Worm (Caenorhabditis elegans): Measurements from ENCODE around the gene C43G2.3.

Gene C43G2.3

ce11 chrIV:6602376-6602775 is 24.4 kb downstream of the C43G2.3 start, which contains the start of gene F15B10.3:
Gene F15B10.3 (plus strand): TSS chrIV:6602676.
- TF ChIP-seq ztf-4 (tag; optimal IDR thresholded peaks at IDR 0.05), result no peak
- no peak for TF ChIP-seq elt-3 (tag; optimal IDR thresholded peaks at IDR 0.05)
- TF ChIP-seq lin-39 (tag; optimal IDR thresholded peaks at IDR 0.05), result no peak
- TF ChIP-seq mbf-1 (tag; optimal IDR thresholded peaks at IDR 0.05), result no peak
- no peak for TF ChIP-seq sma-3 (GFP tag; optimal IDR thresholded peaks at IDR 0.05)
- no peak for TF ChIP-seq unc-39 (tag; optimal IDR thresholded peaks at IDR 0.05)

- TF ChIP-seq ceh-82 (tag; optimal IDR thresholded peaks at IDR 0.05), result no peak
- TF ChIP-seq sma-9 (GFP tag; optimal IDR thresholded peaks at IDR 0.05), result peak; percentile 15
- TF ChIP-seq sma-9 (tag; optimal IDR thresholded peaks at IDR 0.05), result no peak
These were observed 25.5 kb downstream of the C43G2.3 start for ce11 chrIV:6603549-6603948.

ce11 chrIV:6605863-6606262 is 27.8 kb downstream of the C43G2.3 start, which contains the start of gene nstp-2:
Gene nstp-2 (minus strand): TSS chrIV:6606188.
- no peak for TF ChIP-seq nhr-23 (tag; optimal IDR thresholded peaks at IDR 0.05)
- TF ChIP-seq lin-39 (tag; optimal IDR thresholded peaks at IDR 0.05), result no peak
- TF ChIP-seq blmp-1 (tag; optimal IDR thresholded peaks at IDR 0.05; ENCODE audit: insufficient read depth), result no peak
- no peak for TF ChIP-seq C34F6.9 (tag; optimal IDR thresholded peaks at IDR 0.05)
- TF ChIP-seq ZK546.5 (tag; optimal IDR thresholded peaks at IDR 0.05), result no peak
- TF ChIP-seq nhr-129 (tag; optimal IDR thresholded peaks at IDR 0.05), result no peak
- no peak for TF ChIP-seq skn-1 (tag; optimal IDR thresholded peaks at IDR 0.05)
- TF ChIP-seq nhr-25 (tag; optimal IDR thresholded peaks at IDR 0.05), result no peak
- TF ChIP-seq sma-9 (GFP tag; optimal IDR thresholded peaks at IDR 0.05), result no peak
- TF ChIP-seq sma-9 (tag; optimal IDR thresholded peaks at IDR 0.05), result no peak

- TF ChIP-seq ztf-1 (GFP tag; conservative IDR thresholded peaks at IDR 0.05), result no peak
- TF ChIP-seq lsy-2 (tag; optimal IDR thresholded peaks at IDR 0.05), result no peak
- peak; percentile 17 for TF ChIP-seq nhr-25 (tag; optimal IDR thresholded peaks at IDR 0.05)
- TF ChIP-seq sma-9 (GFP tag; optimal IDR thresholded peaks at IDR 0.05), result no peak
- no peak for TF ChIP-seq sma-9 (tag; optimal IDR thresholded peaks at IDR 0.05)
- peak; percentile 10 for TF ChIP-seq C34F6.9 (tag; optimal IDR thresholded peaks at IDR 0.05)
- TF ChIP-seq Y55F3AM.14 (GFP tag; optimal IDR thresholded peaks at IDR 0.05), result no peak
- TF ChIP-seq ztf-11 (tag; optimal IDR thresholded peaks at IDR 0.05), result no peak
These were observed 28.6 kb downstream of the C43G2.3 start for ce11 chrIV:6606587-6606986.

- TF ChIP-seq nhr-12 (tag; optimal IDR thresholded peaks at IDR 0.05), result no peak
- TF ChIP-seq ztf-1 (GFP tag; conservative IDR thresholded peaks at IDR 0.05), result no peak
- TF ChIP-seq fos-1 (tag; optimal IDR thresholded peaks at IDR 0.05), result peak; percentile 18
- TF ChIP-seq sem-4 (tag; optimal IDR thresholded peaks at IDR 0.05), result no peak
These were observed 29.0 kb downstream of the C43G2.3 start for ce11 chrIV:6607059-6607458.

- peak in 1 of 2 experiments; percentile 64 for TF ChIP-seq lsy-2 (tag; optimal IDR thresholded peaks at IDR 0.05)
- no peak for TF ChIP-seq mbf-1 (tag; optimal IDR thresholded peaks at IDR 0.05)
- peak; percentile 51 for TF ChIP-seq C34F6.9 (tag; optimal IDR thresholded peaks at IDR 0.05)
- TF ChIP-seq crh-2 (tag; optimal IDR thresholded peaks at IDR 0.05), result no peak
- no peak for TF ChIP-seq ZK546.5 (tag; optimal IDR thresholded peaks at IDR 0.05)
- TF ChIP-seq nhr-77 (tag; optimal IDR thresholded peaks at IDR 0.05), result no peak
- TF ChIP-seq skn-1 (tag; optimal IDR thresholded peaks at IDR 0.05), result no peak
- no peak for TF ChIP-seq unc-55 (GFP tag; optimal IDR thresholded peaks at IDR 0.05)
- TF ChIP-seq nhr-6 (tag; optimal IDR thresholded peaks at IDR 0.05), result no peak
- no peak for TF ChIP-seq Y55F3AM.14 (GFP tag; optimal IDR thresholded peaks at IDR 0.05)
- TF ChIP-seq nhr-12 (tag; optimal IDR thresholded peaks at IDR 0.05), result no peak
- no peak for TF ChIP-seq zag-1 (tag; optimal IDR thresholded peaks at IDR 0.05)
- no peak for TF ChIP-seq peb-1 (tag; optimal IDR thresholded peaks at IDR 0.05)
- TF ChIP-seq mab-5 (tag; optimal IDR thresholded peaks at IDR 0.05), result no peak
These were observed 35.3 kb downstream of the C43G2.3 start, which contains the start of gene drh-1 for ce11 chrIV:6613296-6613695. Gene drh-1 (minus strand): TSS chrIV:6613353.

- no peak for TF ChIP-seq nhr-237 (tag; optimal IDR thresholded peaks at IDR 0.05)
- TF ChIP-seq nhr-129 (tag; optimal IDR thresholded peaks at IDR 0.05), result peak; percentile 52
- no peak for TF ChIP-seq mab-5 (tag; optimal IDR thresholded peaks at IDR 0.05)
- TF ChIP-seq elt-1 (tag; optimal IDR thresholded peaks at IDR 0.05), result no peak
- no peak for TF ChIP-seq R02D3.7 (tag; optimal IDR thresholded peaks at IDR 0.05)
- TF ChIP-seq gmeb-1 (tag; optimal IDR thresholded peaks at IDR 0.05), result peak; percentile 11
- TF ChIP-seq unc-62 (GFP tag; optimal IDR thresholded peaks at IDR 0.05), result no peak
- TF ChIP-seq nhr-6 (tag; optimal IDR thresholded peaks at IDR 0.05), result no peak
- no peak for TF ChIP-seq egl-27 (tag; optimal IDR thresholded peaks at IDR 0.05)
- TF ChIP-seq mdl-1 (tag; optimal IDR thresholded peaks at IDR 0.05), result no peak
- TF ChIP-seq lsy-2 (tag; optimal IDR thresholded peaks at IDR 0.05), result peak in 1 of 2 experiments; percentile 18
- TF ChIP-seq nhr-11 (tag; optimal IDR thresholded peaks at IDR 0.05), result no peak
- TF ChIP-seq crh-2 (tag; optimal IDR thresholded peaks at IDR 0.05), result peak; percentile 22
- peak; percentile 22 for TF ChIP-seq fos-1 (tag; optimal IDR thresholded peaks at IDR 0.05)
- TF ChIP-seq unc-39 (tag; optimal IDR thresholded peaks at IDR 0.05), result no peak
- TF ChIP-seq unc-55 (GFP tag; optimal IDR thresholded peaks at IDR 0.05), result peak; percentile 38
These were observed 40.6 kb downstream of the C43G2.3 start for ce11 chrIV:6618607-6619006.
